Fruit fly (Drosophila melanogaster) whole organism, embryonic: ENCODE data around the gene CG18258.

Experiments
- Asciz ChIP-seq: fragments of 200-800 bp; sonication (Bioruptor generic); optimal IDR thresholded peaks from 2 replicates; lab custom pipeline; 2017; ENCODE audit warnings: missing biosample characterization, mild to moderate bottlenecking, missing genetic modification characterization, missing genetic modification reagents
- B-H1 ChIP-seq: fragments of 200-800 bp; sonication (Bioruptor generic); IDR thresholded peaks from 3 replicates; pipeline ENCODE4 v1.3.6; 2022; ENCODE audit warnings: missing biosample characterization, missing genetic modification characterization
- CG11085 ChIP-seq: fragments of 200-800 bp; sonication (Bioruptor generic); IDR thresholded peaks from 2 replicates; pipeline ENCODE4 v1.3.6; 2022; ENCODE audit warnings: missing biosample characterization, missing genetic modification characterization
- CG11456 ChIP-seq: fragments of 200-800 bp; sonication (Bioruptor generic); IDR thresholded peaks from 3 replicates; pipeline ENCODE4 v1.3.6; 2022; ENCODE audit warnings: missing biosample characterization, missing genetic modification characterization
- CG11723 ChIP-seq: fragments of 200-800 bp; sonication (Bioruptor generic); optimal IDR thresholded peaks from 2 replicates; lab custom pipeline; 2017; ENCODE audit warnings: missing biosample characterization, mild to moderate bottlenecking, missing genetic modification characterization
- CG14050 ChIP-seq: fragments of 200-800 bp; sonication (Bioruptor generic); IDR thresholded peaks from 3 replicates; pipeline ENCODE4 v1.3.6; 2022; ENCODE audit warnings: missing biosample characterization, missing genetic modification characterization
- CG14441 ChIP-seq: fragments of 200-800 bp; sonication (Bioruptor generic); IDR thresholded peaks from 2 replicates; pipeline ENCODE4 v1.3.6; 2022; ENCODE audit warnings: missing biosample characterization, missing genetic modification characterization
- CG14667 ChIP-seq: fragments of 200-800 bp; sonication (Bioruptor generic); IDR thresholded peaks from 2 replicates; pipeline ENCODE4 v1.3.6; 2022; ENCODE audit warnings: missing biosample characterization, missing genetic modification characterization
- CG15479 ChIP-seq: fragments of 200-800 bp; sonication (Bioruptor generic); optimal IDR thresholded peaks from 3 replicates; lab custom pipeline; 2019; ENCODE audit warnings: missing biosample characterization, mild to moderate bottlenecking, missing genetic modification characterization, moderate library complexity
- CG18011 ChIP-seq: fragments of 200-800 bp; sonication (Bioruptor generic); optimal IDR thresholded peaks from 2 replicates; lab custom pipeline; 2017; ENCODE audit warnings: missing biosample characterization, missing genetic modification characterization, mild to moderate bottlenecking, moderate library complexity, missing genotype
- CG2202 ChIP-seq: fragments of 200-800 bp; sonication (Bioruptor generic); optimal IDR thresholded peaks from 2 replicates; lab custom pipeline; 2018; ENCODE audit warnings: missing biosample characterization, mild to moderate bottlenecking, missing genetic modification characterization
- CG3163 ChIP-seq: fragments of 200-800 bp; sonication (Bioruptor generic); optimal IDR thresholded peaks from 3 replicates; lab custom pipeline; 2016; ENCODE audit warnings: missing biosample characterization, missing genetic modification characterization
- CG34224 ChIP-seq: fragments of 200-800 bp; sonication (Bioruptor generic); IDR thresholded peaks from 3 replicates; pipeline ENCODE4 v1.3.6; 2022; ENCODE audit warnings: missing biosample characterization, missing genetic modification characterization; ENCODE audit not compliant: partially characterized antibody
- CG3838 ChIP-seq: fragments of 200-800 bp; sonication (Bioruptor generic); optimal IDR thresholded peaks from 3 replicates; lab custom pipeline; 2016; ENCODE audit warnings: missing biosample characterization, missing genetic modification characterization
- CG6654 ChIP-seq: fragments of 200-800 bp; sonication (Bioruptor generic); optimal IDR thresholded peaks from 2 replicates; lab custom pipeline; 2017; ENCODE audit warnings: missing biosample characterization, mild to moderate bottlenecking, missing genetic modification characterization
- CG6854 ChIP-seq: fragments of 200-800 bp; sonication (Bioruptor generic); optimal IDR thresholded peaks from 3 replicates; lab custom pipeline; 2017; ENCODE audit warnings: missing biosample characterization, mild to moderate bottlenecking, missing genetic modification characterization
- CG7987 ChIP-seq: fragments of 200-800 bp; sonication (Bioruptor generic); optimal IDR thresholded peaks from 2 replicates; lab custom pipeline; 2018; ENCODE audit warnings: missing biosample characterization, mild to moderate bottlenecking, missing genetic modification characterization, moderate library complexity
- E2f1 ChIP-seq: fragments of 200-800 bp; sonication (Bioruptor generic); IDR thresholded peaks from 2 replicates; pipeline ENCODE4 v1.3.6; 2022; ENCODE audit warnings: missing biosample characterization, missing genetic modification characterization
- ERR ChIP-seq: fragments of 200-800 bp; sonication (Bioruptor generic); optimal IDR thresholded peaks from 2 replicates; lab custom pipeline; 2016; ENCODE audit warnings: missing biosample characterization, missing genetic modification characterization
- HHEX ChIP-seq: fragments of 200-800 bp; sonication (Bioruptor generic); optimal IDR thresholded peaks from 3 replicates; lab custom pipeline; 2017; ENCODE audit warnings: missing biosample characterization, mild to moderate bottlenecking, missing genetic modification characterization, missing genetic modification reagents
- Hsf ChIP-seq: fragments of 200-800 bp; sonication (Bioruptor generic); optimal IDR thresholded peaks from 3 replicates; lab custom pipeline; 2016; ENCODE audit warnings: missing biosample characterization, missing genetic modification characterization
- Lim3 ChIP-seq: fragments of 200-800 bp; sonication (Bioruptor generic); IDR thresholded peaks from 2 replicates; pipeline ENCODE4 v1.3.6; 2022; ENCODE audit warnings: missing biosample characterization, missing genetic modification characterization
- MESR4 ChIP-seq: fragments of 200-800 bp; sonication (Bioruptor generic); optimal IDR thresholded peaks from 2 replicates; lab custom pipeline; 2018; ENCODE audit warnings: missing biosample characterization, mild to moderate bottlenecking, missing genetic modification characterization, moderate library complexity
- Mad ChIP-seq: fragments of 200-800 bp; sonication (Bioruptor generic); optimal IDR thresholded peaks from 2 replicates; lab custom pipeline; 2016; ENCODE audit warnings: missing biosample characterization, missing genetic modification characterization
- NfI ChIP-seq: fragments of 200-800 bp; sonication (Bioruptor generic); optimal IDR thresholded peaks from 3 replicates; lab custom pipeline; 2018; ENCODE audit warnings: missing biosample characterization, mild to moderate bottlenecking, missing genetic modification characterization, moderate library complexity
- Pdp1 ChIP-seq, 2 experiments: fragments of 200-800 bp; sonication (Bioruptor generic); optimal IDR thresholded peaks; 3 replicates each; lab custom pipeline; 2016; ENCODE audit warnings: missing biosample characterization in 2 of 2, missing genetic modification characterization in 2 of 2, mild to moderate bottlenecking in 1 of 2, moderate library complexity in 1 of 2
- Rfx ChIP-seq: fragments of 200-800 bp; sonication (Bioruptor generic); IDR thresholded peaks from 2 replicates; pipeline ENCODE4 v1.3.6; 2022; ENCODE audit warnings: missing biosample characterization, missing genetic modification characterization
- Scr ChIP-seq: fragments of 200-800 bp; sonication (Bioruptor generic); IDR thresholded peaks from 2 replicates; pipeline ENCODE4 v1.3.6; 2022; ENCODE audit warnings: missing biosample characterization, missing genetic modification characterization; ENCODE audit not compliant: partially characterized antibody
- Six4 ChIP-seq: fragments of 200-800 bp; sonication (Bioruptor generic); optimal IDR thresholded peaks from 2 replicates; lab custom pipeline; 2016; ENCODE audit warnings: missing biosample characterization, missing genetic modification characterization
- Sox100B ChIP-seq: fragments of 200-800 bp; sonication (Bioruptor generic); optimal IDR thresholded peaks from 3 replicates; lab custom pipeline; 2018; ENCODE audit warnings: missing biosample characterization, mild to moderate bottlenecking, missing genetic modification characterization
- TFAM ChIP-seq: fragments of 200-800 bp; sonication (Bioruptor generic); optimal IDR thresholded peaks from 2 replicates; lab custom pipeline; 2017; ENCODE audit warnings: missing biosample characterization, missing genetic modification characterization, inconsistent platforms
- abd-A ChIP-seq: fragments of 200-800 bp; sonication (Bioruptor generic); optimal IDR thresholded peaks from 3 replicates; lab custom pipeline; 2019; ENCODE audit warnings: missing biosample characterization, mild to moderate bottlenecking, missing genetic modification characterization, moderate library complexity
- ac ChIP-seq: fragments of 200-800 bp; sonication (Bioruptor generic); optimal IDR thresholded peaks from 3 replicates; lab custom pipeline; 2017; ENCODE audit warnings: missing biosample characterization, mild to moderate bottlenecking, missing genetic modification characterization
- aop ChIP-seq: fragments of 200-800 bp; sonication (Bioruptor generic); IDR thresholded peaks from 2 replicates; pipeline ENCODE4 v1.3.6; 2022; ENCODE audit warnings: missing biosample characterization, missing genetic modification characterization
- bigmax ChIP-seq: fragments of 200-800 bp; sonication (Bioruptor generic); optimal IDR thresholded peaks from 2 replicates; lab custom pipeline; 2018; ENCODE audit warnings: missing biosample characterization, mild to moderate bottlenecking, missing genetic modification characterization
- btn ChIP-seq: fragments of 200-800 bp; sonication (Bioruptor generic); optimal IDR thresholded peaks from 2 replicates; lab custom pipeline; 2016; ENCODE audit warnings: missing biosample characterization, missing genetic modification characterization
- cg ChIP-seq: fragments of 200-800 bp; sonication (Bioruptor generic); optimal IDR thresholded peaks from 3 replicates; lab custom pipeline; 2019; ENCODE audit warnings: missing biosample characterization, mild to moderate bottlenecking, missing genetic modification characterization, moderate library complexity
- gsb ChIP-seq: fragments of 200-800 bp; sonication (Bioruptor generic); IDR thresholded peaks from 2 replicates; pipeline ENCODE4 v1.3.6; 2022; ENCODE audit warnings: missing biosample characterization, missing genetic modification characterization
- gt ChIP-seq: fragments of 200-800 bp; sonication (Bioruptor generic); IDR thresholded peaks from 2 replicates; pipeline ENCODE4 v1.3.6; 2022; ENCODE audit warnings: missing biosample characterization, missing genetic modification characterization
- insv ChIP-seq, 2 experiments: fragments of 200-800 bp; sonication (Bioruptor generic); optimal IDR thresholded peaks; 3 replicates each; lab custom pipeline; 2016 to 2018; ENCODE audit warnings: missing biosample characterization in 2 of 2, missing genetic modification characterization in 2 of 2
- mld ChIP-seq: fragments of 200-800 bp; sonication (Bioruptor generic); IDR thresholded peaks from 3 replicates; pipeline ENCODE4 v1.3.6; 2022; ENCODE audit warnings: missing biosample characterization, missing genetic modification characterization; ENCODE audit not compliant: partially characterized antibody
- nerfin-1 ChIP-seq: fragments of 200-800 bp; sonication (Bioruptor generic); optimal IDR thresholded peaks from 3 replicates; lab custom pipeline; 2019; ENCODE audit warnings: missing biosample characterization, mild to moderate bottlenecking, missing genetic modification characterization, moderate library complexity
- ranshi ChIP-seq: fragments of 200-800 bp; sonication (Bioruptor generic); IDR thresholded peaks from 2 replicates; pipeline ENCODE4 v1.3.6; 2022; ENCODE audit warnings: missing biosample characterization, missing genetic modification characterization
- sens ChIP-seq: fragments of 200-800 bp; sonication (Bioruptor generic); peaks from one replicate; lab custom pipeline; 2016; ENCODE audit warnings: missing biosample characterization, missing genetic modification characterization
- tio ChIP-seq: fragments of 200-800 bp; sonication (Bioruptor generic); optimal IDR thresholded peaks from 2 replicates; lab custom pipeline; 2017; ENCODE audit warnings: missing biosample characterization, missing genetic modification characterization, inconsistent platforms
- trh ChIP-seq: fragments of 200-800 bp; sonication (Bioruptor generic); optimal IDR thresholded peaks from 2 replicates; lab custom pipeline; 2016; ENCODE audit warnings: missing biosample characterization, missing genetic modification characterization
- tup ChIP-seq: fragments of 200-800 bp; sonication (Bioruptor generic); optimal IDR thresholded peaks from 2 replicates; lab custom pipeline; 2016; ENCODE audit warnings: missing biosample characterization, mild to moderate bottlenecking, missing genetic modification characterization, moderate library complexity
- unc-4 ChIP-seq: fragments of 200-800 bp; sonication (Bioruptor generic); IDR thresholded peaks from 2 replicates; pipeline ENCODE4 v1.3.6; 2022; ENCODE audit warnings: missing biosample characterization, missing genetic modification characterization; ENCODE audit not compliant: partially characterized antibody
- vnd ChIP-seq: fragments of 200-800 bp; sonication (Bioruptor generic); IDR thresholded peaks from 3 replicates; pipeline ENCODE4 v1.3.6; 2022; ENCODE audit warnings: missing biosample characterization, missing genetic modification characterization; ENCODE audit not compliant: partially characterized antibody
- wor ChIP-seq: fragments of 200-800 bp; sonication (Bioruptor generic); IDR thresholded peaks from 2 replicates; pipeline ENCODE4 v1.3.6; 2022; ENCODE audit warnings: missing biosample characterization, missing genetic modification characterization
- zfh2 ChIP-seq: fragments of 200-800 bp; sonication (Bioruptor generic); optimal IDR thresholded peaks from 2 replicates; lab custom pipeline; 2016; ENCODE audit warnings: missing biosample characterization, missing genetic modification characterization

CG18258 gene

DNA sequence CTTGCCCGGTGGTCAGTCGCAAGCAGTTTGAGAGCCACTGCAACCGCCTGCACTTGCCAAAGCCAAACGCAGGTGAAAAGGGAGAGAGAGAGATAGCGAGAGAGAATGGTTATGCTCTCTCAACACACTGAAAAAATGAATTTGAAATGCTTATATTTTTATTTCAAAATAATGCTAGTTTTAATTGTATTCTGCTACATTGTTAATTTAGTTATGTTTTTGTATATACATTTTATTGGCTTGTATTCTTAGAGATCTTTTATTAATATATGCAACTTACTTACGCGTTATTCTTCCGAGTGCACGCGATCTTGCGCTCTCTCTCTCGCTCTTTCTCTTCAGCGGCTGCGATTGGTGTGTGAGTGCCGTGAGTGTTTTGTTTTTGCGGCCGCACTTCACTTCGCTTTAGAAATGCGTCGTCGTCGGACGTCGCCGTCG, 33.6 kb upstream of the CG18258 start (continued):
- TF ChIP-seq CG6654 (GFP tag; lab: Kevin White, UChicago): peak; percentile 95
- peak; percentile 98 for TF ChIP-seq CG11456 (GFP tag; lab: Robert Waterston, UW)
- no peak for TF ChIP-seq CG11723 (GFP tag; lab: Kevin White, UChicago)
- peak; percentile 80 for TF ChIP-seq btn (GFP tag; lab: Kevin White, UChicago)
- peak; percentile 99 for TF ChIP-seq E2f1 (GFP tag; lab: Robert Waterston, UW)
- peak; percentile 97 for TF ChIP-seq gsb (GFP tag; lab: Robert Waterston, UW)
- TF ChIP-seq Scr (GFP tag; lab: Robert Waterston, UW): no peak
- TF ChIP-seq mld: no peak
- TF ChIP-seq CG6854 (GFP tag; lab: Kevin White, UChicago): peak; percentile 95
- TF ChIP-seq CG14667 (GFP tag; lab: Robert Waterston, UW): peak; percentile 98
- peak; percentile 20 for TF ChIP-seq MESR4 (GFP tag; lab: Kevin White, UChicago)
- no peak for TF ChIP-seq Mad (GFP tag; lab: Kevin White, UChicago)
- peak; percentile 84 for TF ChIP-seq wor (GFP tag; lab: Robert Waterston, UW)
- peak; percentile 97 for TF ChIP-seq Six4 (GFP tag; lab: Kevin White, UChicago)
- TF ChIP-seq nerfin-1 (tag; lab: Kevin White, UChicago): peak; percentile 97
- peak; percentile 59 for TF ChIP-seq cg
- peak; percentile 18 for TF ChIP-seq CG3163 (GFP tag; lab: Kevin White, UChicago)
- TF ChIP-seq CG7987: peak; percentile 90
- no peak for TF ChIP-seq tio (GFP tag; lab: Kevin White, UChicago)
- TF ChIP-seq Rfx (GFP tag; lab: Robert Waterston, UW): peak; percentile 98
- peak; percentile 99 for TF ChIP-seq CG14441 (GFP tag; lab: Robert Waterston, UW)
- no peak for TF ChIP-seq unc-4
- no peak for TF ChIP-seq CG3838
- TF ChIP-seq abd-A: peak; percentile 65
- peak in 1 of 2 experiments; percentile 40 for TF ChIP-seq insv (GFP tag; optimal IDR thresholded peaks at IDR 0.05; lab: Kevin White, UChicago)
- peak; percentile 93 to 98 for TF ChIP-seq Pdp1 (GFP tag; optimal IDR thresholded peaks at IDR 0.05; lab: Kevin White, UChicago)
- peak; percentile 95 for TF ChIP-seq CG14050 (GFP tag; lab: Robert Waterston, UW)
- TF ChIP-seq gt (GFP tag; lab: Robert Waterston, UW): peak; percentile 98
- TF ChIP-seq CG2202: peak; percentile 71
- no peak for TF ChIP-seq vnd
- TF ChIP-seq CG34224: no peak
- TF ChIP-seq ranshi: peak; percentile 99
- peak; percentile 89 for TF ChIP-seq ERR (GFP tag; lab: Kevin White, UChicago)
- TF ChIP-seq Asciz (GFP tag; lab: Kevin White, UChicago): peak; percentile 98
- peak; percentile 96 for TF ChIP-seq trh (GFP tag; lab: Kevin White, UChicago)
- TF ChIP-seq CG11085 (GFP tag; lab: Robert Waterston, UW): peak; percentile 98
- no peak for TF ChIP-seq CG15479 (GFP tag; lab: Kevin White, UChicago)
- TF ChIP-seq tup: peak; percentile 95
- TF ChIP-seq sens (GFP tag; lab: Kevin White, UChicago): peak; percentile 99
- TF ChIP-seq Lim3 (GFP tag; lab: Robert Waterston, UW): no peak
- peak; percentile 79 for TF ChIP-seq Hsf (GFP tag; lab: Kevin White, UChicago)
- TF ChIP-seq TFAM (GFP tag; lab: Kevin White, UChicago): peak; percentile 87
- TF ChIP-seq CG18011 (GFP tag; lab: Kevin White, UChicago): no peak
- TF ChIP-seq NfI (GFP tag; lab: Kevin White, UChicago): no peak
- no peak for TF ChIP-seq zfh2
- TF ChIP-seq HHEX (GFP tag; lab: Kevin White, UChicago): peak; percentile 96
- no peak for TF ChIP-seq aop (GFP tag; lab: Robert Waterston, UW)
- peak; percentile 98 for TF ChIP-seq Sox100B
- TF ChIP-seq B-H1 (GFP tag; lab: Robert Waterston, UW): peak; percentile 98
- peak; percentile 70 for TF ChIP-seq bigmax (GFP tag; lab: Kevin White, UChicago)
- TF ChIP-seq ac (GFP tag; lab: Kevin White, UChicago): no peak
